Fruit fly (Drosophila melanogaster) whole organism, embryonic: ENCODE results near the gene CG6055.
A peak's percentile ranks its signal among the peaks of the same experiment; 100 is the strongest.

Source experiments
- Blimp-1 ChIP-seq: fragments of 200-800 bp; sonication (Bioruptor generic); optimal IDR thresholded peaks from 3 replicates; lab custom pipeline; 2018; ENCODE audit warnings: missing biosample characterization, missing genetic modification characterization, mild to moderate bottlenecking, moderate library complexity, missing genetic modification reagents
- CG10321 ChIP-seq: fragments of 200-800 bp; sonication (Bioruptor generic); IDR thresholded peaks from 2 replicates; pipeline ENCODE4 v1.3.6; 2022; ENCODE audit warnings: missing biosample characterization, missing genetic modification characterization
- CG10959 ChIP-seq: fragments of 200-800 bp; sonication (Bioruptor generic); IDR thresholded peaks from 2 replicates; pipeline ENCODE4 v1.3.6; 2022; ENCODE audit warnings: missing biosample characterization, missing genetic modification characterization
- CG11085 ChIP-seq: fragments of 200-800 bp; sonication (Bioruptor generic); IDR thresholded peaks from 2 replicates; pipeline ENCODE4 v1.3.6; 2022; ENCODE audit warnings: missing biosample characterization, missing genetic modification characterization
- CG11723 ChIP-seq: fragments of 200-800 bp; sonication (Bioruptor generic); optimal IDR thresholded peaks from 2 replicates; lab custom pipeline; 2017; ENCODE audit warnings: missing biosample characterization, mild to moderate bottlenecking, missing genetic modification characterization
- CG1233 ChIP-seq: fragments of 200-800 bp; sonication (Bioruptor generic); optimal IDR thresholded peaks from 4 replicates; lab custom pipeline; 2018; ENCODE audit warnings: missing biosample characterization, mild to moderate bottlenecking, missing genetic modification characterization
- CG12769 ChIP-seq: fragments of 200-800 bp; sonication (Bioruptor generic); optimal IDR thresholded peaks from 2 replicates; lab custom pipeline; 2019; ENCODE audit warnings: missing biosample characterization, mild to moderate bottlenecking, missing genetic modification characterization, moderate library complexity
- CG14014 ChIP-seq: fragments of 200-800 bp; sonication (Bioruptor generic); IDR thresholded peaks from 2 replicates; pipeline ENCODE4 v1.3.6; 2022; ENCODE audit warnings: missing biosample characterization, missing genetic modification characterization
- CG15269 ChIP-seq: fragments of 200-800 bp; sonication (Bioruptor generic); optimal IDR thresholded peaks from 2 replicates; lab custom pipeline; 2018; ENCODE audit warnings: missing biosample characterization, mild to moderate bottlenecking, missing genetic modification characterization, moderate library complexity
- CG17328 ChIP-seq: fragments of 200-800 bp; sonication (Bioruptor generic); IDR thresholded peaks from 2 replicates; pipeline ENCODE4 v1.3.6; 2022; ENCODE audit warnings: missing biosample characterization, missing genetic modification characterization
- CG1792 ChIP-seq: fragments of 200-800 bp; sonication (Bioruptor generic); optimal IDR thresholded peaks from 2 replicates; lab custom pipeline; 2016; ENCODE audit warnings: missing biosample characterization, missing genetic modification characterization
- CG18262 ChIP-seq: fragments of 200-800 bp; optimal IDR thresholded peaks from 3 replicates; lab custom pipeline; 2019; ENCODE audit warnings: missing biosample characterization, mild to moderate bottlenecking, missing genetic modification characterization, moderate library complexity
- CG18599 ChIP-seq: fragments of 200-800 bp; sonication (Bioruptor generic); optimal IDR thresholded peaks from 3 replicates; lab custom pipeline; 2017; ENCODE audit warnings: missing biosample characterization, missing genetic modification characterization, mild to moderate bottlenecking, moderate library complexity, missing genetic modification reagents
- CG2678 ChIP-seq: fragments of 200-800 bp; sonication (Bioruptor generic); optimal IDR thresholded peaks from 3 replicates; lab custom pipeline; 2019; ENCODE audit warnings: missing biosample characterization, mild to moderate bottlenecking, missing genetic modification characterization, moderate library complexity
- CG3065 ChIP-seq: fragments of 200-800 bp; sonication (Bioruptor generic); optimal IDR thresholded peaks from 2 replicates; lab custom pipeline; 2016; ENCODE audit warnings: missing biosample characterization, missing genetic modification characterization
- CG31224 ChIP-seq: fragments of 200-800 bp; sonication (Bioruptor generic); IDR thresholded peaks from 2 replicates; pipeline ENCODE4 v1.3.6; 2022; ENCODE audit warnings: missing biosample characterization, missing genetic modification characterization
- CG31388 ChIP-seq: fragments of 200-800 bp; sonication (Bioruptor generic); optimal IDR thresholded peaks from 2 replicates; lab custom pipeline; 2016; ENCODE audit warnings: missing biosample characterization, missing genetic modification characterization
- CG3995 ChIP-seq: fragments of 200-800 bp; sonication (Bioruptor generic); optimal IDR thresholded peaks from 3 replicates; lab custom pipeline; 2016; ENCODE audit warnings: missing biosample characterization, missing genetic modification characterization
- CG6175 ChIP-seq: fragments of 200-800 bp; sonication (Bioruptor generic); IDR thresholded peaks from 3 replicates; pipeline ENCODE4 v1.3.6; 2022; ENCODE audit warnings: missing biosample characterization, missing genetic modification characterization
- CG7839 ChIP-seq: fragments of 200-800 bp; sonication (Bioruptor generic); optimal IDR thresholded peaks from 3 replicates; lab custom pipeline; 2018; ENCODE audit warnings: missing biosample characterization, mild to moderate bottlenecking, missing genetic modification characterization, moderate library complexity
- D19B ChIP-seq: fragments of 200-800 bp; sonication (Bioruptor generic); optimal IDR thresholded peaks from 2 replicates; lab custom pipeline; 2017; ENCODE audit warnings: missing biosample characterization, mild to moderate bottlenecking, missing genetic modification characterization
- Dip3 ChIP-seq: fragments of 200-800 bp; sonication (Bioruptor generic); optimal IDR thresholded peaks from 3 replicates; lab custom pipeline; 2016; ENCODE audit warnings: missing biosample characterization, missing genetic modification characterization
- MTF-1 ChIP-seq: fragments of 200-800 bp; sonication (Bioruptor generic); optimal IDR thresholded peaks from 2 replicates; lab custom pipeline; 2018; ENCODE audit warnings: missing biosample characterization, mild to moderate bottlenecking, missing genetic modification characterization, borderline replicate concordance
- Med ChIP-seq: fragments of 200-800 bp; sonication (Bioruptor generic); peaks from one replicate; lab custom pipeline; 2016; ENCODE audit warnings: missing biosample characterization, missing genetic modification characterization, mild to moderate bottlenecking, inconsistent platforms, moderate library complexity
- Nf-YB ChIP-seq: fragments of 200-800 bp; sonication (Bioruptor generic); optimal IDR thresholded peaks from 3 replicates; lab custom pipeline; 2019; ENCODE audit warnings: missing biosample characterization, mild to moderate bottlenecking, missing genetic modification characterization, moderate library complexity
- Nf-YC ChIP-seq: fragments of 200-800 bp; optimal IDR thresholded peaks from 3 replicates; lab custom pipeline; 2019; ENCODE audit warnings: missing biosample characterization, mild to moderate bottlenecking, missing genetic modification characterization, moderate library complexity
- Oli ChIP-seq: fragments of 200-800 bp; sonication (Bioruptor generic); optimal IDR thresholded peaks from 2 replicates; lab custom pipeline; 2018; ENCODE audit warnings: missing biosample characterization, mild to moderate bottlenecking, missing genetic modification characterization, moderate library complexity
- PHDP ChIP-seq: fragments of 200-800 bp; sonication (Bioruptor generic); optimal IDR thresholded peaks from 3 replicates; lab custom pipeline; 2018; ENCODE audit warnings: missing biosample characterization, mild to moderate bottlenecking, missing genetic modification characterization, moderate library complexity
- Xrp1 ChIP-seq: fragments of 200-800 bp; sonication (Bioruptor generic); IDR thresholded peaks from 2 replicates; pipeline ENCODE4 v1.3.6; 2022; ENCODE audit warnings: missing biosample characterization, missing genetic modification characterization
- bbx ChIP-seq: fragments of 200-800 bp; sonication (Bioruptor generic); IDR thresholded peaks from 2 replicates; pipeline ENCODE4 v1.3.6; 2022; ENCODE audit warnings: missing biosample characterization, missing genetic modification characterization; ENCODE audit not compliant: partially characterized antibody
- crp ChIP-seq, 2 experiments: fragments of 200-800 bp; sonication (Bioruptor generic); optimal IDR thresholded peaks; 2 replicates in 1 of 2; 3 replicates in 1 of 2; lab custom pipeline; 2017; ENCODE audit warnings: missing biosample characterization in 2 of 2, missing genetic modification characterization in 2 of 2, mild to moderate bottlenecking in 1 of 2, moderate library complexity in 1 of 2
- gem ChIP-seq: fragments of 200-800 bp; sonication (Bioruptor generic); optimal IDR thresholded peaks from 2 replicates; lab custom pipeline; 2019; ENCODE audit warnings: missing biosample characterization, mild to moderate bottlenecking, missing genetic modification characterization, moderate library complexity
- grn ChIP-seq: fragments of 200-800 bp; sonication (Bioruptor generic); optimal IDR thresholded peaks from 3 replicates; lab custom pipeline; 2017; ENCODE audit warnings: missing biosample characterization, missing genetic modification characterization
- hbn ChIP-seq: fragments of 200-800 bp; sonication (Bioruptor generic); IDR thresholded peaks from 2 replicates; pipeline ENCODE4 v1.3.6; 2022; ENCODE audit warnings: missing biosample characterization, missing genetic modification characterization; ENCODE audit not compliant: partially characterized antibody
- lab ChIP-seq: fragments of 200-800 bp; sonication (Bioruptor generic); optimal IDR thresholded peaks from 3 replicates; lab custom pipeline; 2017; ENCODE audit warnings: missing biosample characterization, missing genetic modification characterization, mild to moderate bottlenecking, moderate library complexity, missing genetic modification reagents
- lmd ChIP-seq: fragments of 200-800 bp; sonication (Bioruptor generic); IDR thresholded peaks from 2 replicates; pipeline ENCODE4 v1.3.6; 2022; ENCODE audit warnings: missing biosample characterization, missing genetic modification characterization
- mam ChIP-seq: fragments of 200-800 bp; sonication (Bioruptor generic); optimal IDR thresholded peaks from 3 replicates; lab custom pipeline; 2016; ENCODE audit warnings: missing biosample characterization, missing genetic modification characterization
- mirr ChIP-seq: fragments of 200-800 bp; sonication (Bioruptor generic); optimal IDR thresholded peaks from 3 replicates; lab custom pipeline; 2018; ENCODE audit warnings: missing biosample characterization, mild to moderate bottlenecking, missing genetic modification characterization
- phol ChIP-seq: fragments of 200-800 bp; sonication (Bioruptor generic); optimal IDR thresholded peaks from 3 replicates; lab custom pipeline; 2018; ENCODE audit warnings: missing biosample characterization, mild to moderate bottlenecking, missing genetic modification characterization, moderate library complexity
- row ChIP-seq: fragments of 200-800 bp; sonication (Bioruptor generic); IDR thresholded peaks from 3 replicates; pipeline ENCODE4 v1.3.6; 2022; ENCODE audit warnings: missing biosample characterization, missing genetic modification characterization
- sd ChIP-seq: fragments of 200-800 bp; sonication (Bioruptor generic); optimal IDR thresholded peaks from 3 replicates; lab custom pipeline; 2018; ENCODE audit warnings: missing biosample characterization, mild to moderate bottlenecking, missing genetic modification characterization, moderate library complexity
- sens ChIP-seq: fragments of 200-800 bp; sonication (Bioruptor generic); peaks from one replicate; lab custom pipeline; 2016; ENCODE audit warnings: missing biosample characterization, missing genetic modification characterization
- seq ChIP-seq: fragments of 200-800 bp; sonication (Bioruptor generic); IDR thresholded peaks from 2 replicates; pipeline ENCODE4 v1.3.6; 2022; ENCODE audit warnings: missing biosample characterization, missing genetic modification characterization
- slbo ChIP-seq: fragments of 200-800 bp; sonication (Bioruptor generic); IDR thresholded peaks from 2 replicates; pipeline ENCODE4 v1.3.6; 2022; ENCODE audit warnings: missing biosample characterization, missing genetic modification characterization
- tx ChIP-seq: fragments of 200-800 bp; sonication (Bioruptor generic); optimal IDR thresholded peaks from 2 replicates; lab custom pipeline; 2016; ENCODE audit warnings: missing biosample characterization, missing genetic modification characterization
- vvl ChIP-seq: fragments of 200-800 bp; sonication (Bioruptor generic); IDR thresholded peaks from 2 replicates; pipeline ENCODE4 v1.3.6; 2022; ENCODE audit warnings: missing biosample characterization, missing genetic modification characterization
- wek ChIP-seq: fragments of 200-800 bp; sonication (Bioruptor generic); optimal IDR thresholded peaks from 3 replicates; lab custom pipeline; 2018; ENCODE audit warnings: missing biosample characterization, mild to moderate bottlenecking, missing genetic modification characterization, moderate library complexity

CG6055 gene

DNA sequence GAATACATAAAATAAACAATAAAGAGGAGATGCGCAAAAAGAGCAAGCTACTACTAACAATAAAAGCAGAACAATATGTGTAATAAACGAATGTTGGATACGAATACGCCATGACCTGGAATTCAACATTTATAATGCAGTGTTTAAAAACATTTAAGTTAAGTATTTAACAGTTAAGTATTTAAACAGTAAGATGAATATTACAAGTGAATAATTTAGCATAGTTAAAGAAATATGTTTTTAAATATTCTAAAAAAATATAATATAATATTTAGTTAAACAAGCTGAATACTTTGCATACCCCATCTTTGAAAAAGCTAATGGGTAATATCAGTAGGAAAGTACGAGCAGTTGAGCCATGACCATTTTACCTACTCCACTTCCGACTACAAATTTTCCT, 26.2 kb downstream of the CG6055 start (continued):
- TF ChIP-seq CG7839 (tag; lab: Kevin White, UChicago) (peak; percentile 32), D19B (GFP tag; lab: Kevin White, UChicago) (peak; percentile 86), CG3995 (GFP tag; lab: Kevin White, UChicago) (no peak), lmd (GFP tag; lab: Robert Waterston, UW) (peak; percentile 20; the same call in 1 of the 2 replicates), Blimp-1 (GFP tag; lab: Kevin White, UChicago) (peak; percentile 18), gem (peak; percentile 61), PHDP (tag; lab: Kevin White, UChicago) (peak; percentile 27), bbx (no peak), tx (GFP tag; lab: Kevin White, UChicago) (no peak), Oli (tag; lab: Kevin White, UChicago) (peak; percentile 36), mam (GFP tag; lab: Kevin White, UChicago) (no peak), Nf-YB (no peak), CG18599 (GFP tag; lab: Kevin White, UChicago) (peak; percentile 7), CG3065 (GFP tag; lab: Kevin White, UChicago) (no peak), lab (GFP tag; lab: Kevin White, UChicago) (peak; percentile 36), CG10321 (GFP tag; lab: Robert Waterston, UW) (no peak), CG6175 (GFP tag; lab: Robert Waterston, UW) (no peak), CG18262 (peak; percentile 14), CG2678 (tag; lab: Kevin White, UChicago) (peak; percentile 48), row (GFP tag; lab: Robert Waterston, UW) (peak; percentile 57)

DNA sequence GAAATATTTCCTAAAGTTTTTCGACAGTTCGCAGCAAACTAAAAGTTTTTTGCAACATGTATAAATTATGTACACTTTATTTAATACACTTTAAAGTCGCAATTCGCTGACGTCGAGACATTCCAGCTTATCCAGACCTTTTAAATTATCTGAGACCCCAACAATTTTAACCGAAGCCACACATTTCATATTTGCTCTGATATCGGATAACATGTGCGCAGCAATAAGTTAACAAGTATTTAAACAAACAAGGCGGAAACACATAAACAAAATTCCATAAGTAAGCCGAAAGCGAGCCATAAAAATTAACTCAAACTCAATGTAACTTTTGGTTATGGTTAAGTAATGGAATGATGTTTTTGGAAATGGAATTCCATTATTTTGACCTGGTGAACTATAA, 27.1 kb downstream of the CG6055 start:
- TF ChIP-seq wek (GFP tag; lab: Kevin White, UChicago) (no peak), Med (GFP tag; lab: Kevin White, UChicago) (peak; percentile 63), sens (GFP tag; lab: Kevin White, UChicago) (peak; percentile 77), CG14014 (GFP tag; lab: Robert Waterston, UW) (0 out of 2 replicates have a peak, but pooled peaks have one; percentile 26), CG10959 (no peak), CG11723 (no peak), MTF-1 (GFP tag; lab: Kevin White, UChicago) (no peak), sd (peak; percentile 45), CG31224 (GFP tag; lab: Robert Waterston, UW) (no peak), seq (GFP tag; lab: Robert Waterston, UW) (0 out of 2 replicates have a peak, but pooled peaks have one; percentile 14)

DNA sequence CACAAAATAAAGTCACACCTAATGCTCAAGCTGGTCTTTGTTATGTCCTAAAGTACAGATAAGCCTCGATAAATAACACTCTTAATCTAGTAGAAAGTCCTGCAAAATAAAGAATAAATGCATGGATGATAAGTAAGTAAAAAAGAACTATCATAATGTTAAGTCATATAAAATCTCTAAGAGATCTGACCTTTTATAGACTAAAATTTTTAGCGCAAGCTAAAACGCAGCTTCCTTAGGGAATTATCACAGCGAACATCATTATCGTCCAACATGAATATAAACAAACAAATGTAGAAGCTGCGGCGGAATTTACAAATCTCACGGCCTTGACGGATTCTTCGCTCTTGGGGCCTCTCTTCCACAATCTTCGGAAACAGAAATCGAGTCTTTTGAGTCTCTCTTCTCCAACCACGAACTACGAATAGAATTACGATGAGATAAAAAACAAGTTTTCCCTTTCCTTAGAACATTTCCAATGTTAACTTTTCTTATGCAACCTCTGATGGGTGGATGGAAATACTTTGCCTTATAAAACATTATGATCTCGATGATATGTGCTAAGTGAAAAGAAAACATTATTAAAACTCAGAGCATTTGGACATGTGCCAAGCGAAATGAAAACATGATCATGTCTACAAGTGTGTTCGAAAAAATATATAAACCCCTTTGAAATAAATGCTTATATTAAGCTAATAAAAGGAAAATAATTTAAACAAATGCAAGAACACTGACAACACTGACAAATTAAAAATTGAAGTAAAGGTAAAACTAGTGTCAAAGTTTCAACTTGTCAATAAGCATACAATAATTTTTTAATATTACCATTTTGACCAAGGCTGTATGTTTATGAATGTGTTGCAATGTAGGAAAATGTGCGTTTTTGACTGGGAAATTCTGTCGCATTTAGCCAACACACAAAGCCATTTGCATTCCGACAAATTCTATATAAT, 28.3 kb downstream of the CG6055 start:
- TF ChIP-seq CG31388, result no peak
- peak; percentile 10 for TF ChIP-seq CG1233 (GFP tag; lab: Kevin White, UChicago)
- TF ChIP-seq crp (GFP tag; optimal IDR thresholded peaks at IDR 0.05; lab: Kevin White, UChicago), result no peak
- no peak for TF ChIP-seq Dip3 (GFP tag; lab: Kevin White, UChicago)
- peak; percentile 14; the same call in 1 of the 2 replicates for TF ChIP-seq Xrp1
- TF ChIP-seq CG15269 (tag; lab: Kevin White, UChicago), result peak; percentile 77
- TF ChIP-seq grn (GFP tag; lab: Kevin White, UChicago), result no peak
- TF ChIP-seq mirr, result no peak
- peak; percentile 34 for TF ChIP-seq phol (tag; lab: Kevin White, UChicago)
- TF ChIP-seq vvl (GFP tag; lab: Robert Waterston, UW), result peak; percentile 69
- no peak for TF ChIP-seq hbn
- peak; percentile 85 for TF ChIP-seq slbo (GFP tag; lab: Robert Waterston, UW)
- TF ChIP-seq CG1792 (GFP tag; lab: Kevin White, UChicago), result no peak
- TF ChIP-seq CG17328 (GFP tag; lab: Robert Waterston, UW), result peak; percentile 61; the same call in 1 of the 2 replicates
- no peak for TF ChIP-seq Nf-YC (tag; lab: Kevin White, UChicago)
- TF ChIP-seq CG12769, result peak; percentile 56
- no peak for TF ChIP-seq CG11085 (GFP tag; lab: Robert Waterston, UW)
